Fruit fly (Drosophila melanogaster): Measurements from ENCODE around the gene CG4297.

Gene CG4297

DNA sequence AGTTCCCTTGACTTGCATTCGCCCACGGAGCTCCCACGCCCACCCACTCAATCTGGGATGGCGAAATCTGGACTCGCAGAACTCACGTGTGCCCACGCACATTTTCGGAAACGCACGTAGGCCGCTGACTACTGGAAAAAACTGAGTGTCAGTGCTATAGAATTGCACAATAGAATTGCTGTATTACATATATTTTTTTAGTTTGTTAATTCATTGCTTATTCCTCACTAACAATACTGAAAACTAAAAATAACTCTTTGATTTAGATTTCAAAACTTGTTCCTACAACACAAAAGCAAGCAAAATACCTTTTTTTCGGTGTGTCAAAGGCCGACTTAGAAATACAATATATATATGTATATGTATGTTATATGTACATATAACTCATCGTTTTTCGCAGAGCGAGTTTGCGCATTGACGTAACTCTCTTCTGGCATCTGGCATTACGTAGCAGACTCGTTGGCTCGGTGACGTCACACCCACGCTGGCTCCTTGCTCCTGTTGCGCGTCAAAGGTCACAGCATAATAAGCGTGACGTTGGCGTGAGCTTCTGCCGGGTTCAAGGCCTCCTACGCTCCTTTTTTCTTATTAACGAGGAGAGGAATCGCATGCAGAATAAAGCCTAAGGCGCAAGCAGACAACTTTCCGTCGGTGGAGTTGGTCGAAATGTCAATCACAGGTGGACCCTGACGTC is 9.9 kb upstream of the CG4297 start (continued):
- TF ChIP-seq vri (GFP tag; optimal IDR thresholded peaks at IDR 0.05) (no peak), Hr39 (GFP tag; optimal IDR thresholded peaks at IDR 0.05) (peak; percentile 28), CG31627 (GFP tag; optimal IDR thresholded peaks at IDR 0.05) (peak; percentile 6), CG3032 (tag; optimal IDR thresholded peaks at IDR 0.05) (peak; percentile 51), Ets21C (GFP tag; optimal IDR thresholded peaks at IDR 0.05) (no peak), CG34406 (GFP tag; optimal IDR thresholded peaks at IDR 0.05) (peak; percentile 48), CG6792 (GFP tag; optimal IDR thresholded peaks at IDR 0.05) (peak; percentile 16), dsx (GFP tag; optimal IDR thresholded peaks at IDR 0.05; ENCODE audit: poor library complexity, severe bottlenecking) (peak; percentile 35), fkh (GFP tag; optimal IDR thresholded peaks at IDR 0.05) (no peak), eg (GFP tag; IDR thresholded peaks at IDR 0.05) (no peak), CG6808 (GFP tag; optimal IDR thresholded peaks at IDR 0.05) (peak; percentile 28), CG15336 (GFP tag; IDR thresholded peaks at IDR 0.05) (no peak), CG32006 (GFP tag; optimal IDR thresholded peaks at IDR 0.05) (peak; percentile 80), net (GFP tag; optimal IDR thresholded peaks at IDR 0.05) (no peak), CG8319 (GFP tag; optimal IDR thresholded peaks at IDR 0.05) (no peak), lz (GFP tag; optimal IDR thresholded peaks at IDR 0.05) (peak; percentile 43), salr (GFP tag; optimal IDR thresholded peaks at IDR 0.05) (peak in 1 of 2 experiments; percentile 27), Gug (GFP tag; IDR thresholded peaks at IDR 0.05) (no peak), CG16779 (tag; optimal IDR thresholded peaks at IDR 0.05) (no peak), CG1621 (tag; optimal IDR thresholded peaks at IDR 0.05) (peak; percentile 38), fd59A (GFP tag; optimal IDR thresholded peaks at IDR 0.05) (peak; percentile 14), Eip93F (GFP tag; optimal IDR thresholded peaks at IDR 0.05) (no peak), CG11902 (GFP tag; optimal IDR thresholded peaks at IDR 0.05) (no peak), Smox (GFP tag; optimal IDR thresholded peaks at IDR 0.05) (peak; percentile 46), svp (GFP tag) (no peak), Eip78C (GFP tag) (peak; percentile 78), CG11294 (GFP tag; IDR thresholded peaks at IDR 0.05) (no peak), dac (GFP tag; optimal IDR thresholded peaks at IDR 0.05) (no peak), spab (GFP tag; optimal IDR thresholded peaks at IDR 0.05) (peak; percentile 47), Hr38 (GFP tag; optimal IDR thresholded peaks at IDR 0.05) (no peak), Sox15 (GFP tag; optimal IDR thresholded peaks at IDR 0.05) (peak; percentile 5), Met (GFP tag; optimal IDR thresholded peaks at IDR 0.05) (peak; percentile 62), Ets96B (tag; optimal IDR thresholded peaks at IDR 0.05) (peak; percentile 69), achi (GFP tag; optimal IDR thresholded peaks at IDR 0.05) (peak; percentile 77), esn (GFP tag; optimal IDR thresholded peaks at IDR 0.05) (peak; percentile 44), CG8119 (GFP tag; IDR thresholded peaks at IDR 0.05) (no peak), Sox14 (GFP tag; optimal IDR thresholded peaks at IDR 0.05) (no peak), cyc (GFP tag; optimal IDR thresholded peaks at IDR 0.05) (no peak)

DNA sequence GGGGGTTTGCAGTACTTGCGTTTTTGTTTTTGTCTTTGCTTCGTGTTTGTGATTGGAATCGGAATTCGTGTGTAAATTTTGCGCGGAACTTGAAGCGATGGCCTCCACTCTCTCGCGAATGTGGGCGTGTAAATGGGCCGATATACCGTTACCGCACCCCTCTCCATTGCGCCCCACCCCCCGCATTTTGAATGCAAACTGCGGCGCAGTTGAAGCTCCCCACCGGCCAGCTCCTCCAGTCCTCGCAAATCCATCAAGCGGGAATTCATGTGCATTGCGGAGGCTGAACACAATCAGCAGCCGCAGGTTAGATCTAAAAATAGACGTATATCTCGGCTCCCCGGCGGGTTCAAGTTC is 9.4 kb upstream of the CG4297 start:
- TF ChIP-seq esn (GFP tag; optimal IDR thresholded peaks at IDR 0.05): no peak
- no peak for TF ChIP-seq Hr4 (GFP tag; optimal IDR thresholded peaks at IDR 0.05)
- no peak for TF ChIP-seq Blimp-1 (GFP tag; optimal IDR thresholded peaks at IDR 0.05)
- no peak for TF ChIP-seq Eip93F (GFP tag; optimal IDR thresholded peaks at IDR 0.05)
- TF ChIP-seq acj6 (GFP tag; optimal IDR thresholded peaks at IDR 0.05): no peak
- TF ChIP-seq eg (GFP tag; IDR thresholded peaks at IDR 0.05): no peak
- no peak for TF ChIP-seq CG11762 (GFP tag; optimal IDR thresholded peaks at IDR 0.05; ENCODE audit: insufficient read depth)
- no peak for TF ChIP-seq lz (GFP tag; optimal IDR thresholded peaks at IDR 0.05)
- no peak for TF ChIP-seq CG8632 (GFP tag; optimal IDR thresholded peaks at IDR 0.05)
- no peak for TF ChIP-seq vri (GFP tag; optimal IDR thresholded peaks at IDR 0.05)
- no peak for TF ChIP-seq CG15336 (GFP tag; IDR thresholded peaks at IDR 0.05)
- no peak for TF ChIP-seq OdsH (GFP tag; optimal IDR thresholded peaks at IDR 0.05)
- TF ChIP-seq CG10631 (GFP tag; optimal IDR thresholded peaks at IDR 0.05): no peak
- TF ChIP-seq CG6792 (GFP tag; optimal IDR thresholded peaks at IDR 0.05): no peak
- TF ChIP-seq CG32006 (GFP tag; optimal IDR thresholded peaks at IDR 0.05): no peak
- no peak for TF ChIP-seq CG1621 (tag; optimal IDR thresholded peaks at IDR 0.05)
- no peak for TF ChIP-seq fkh (GFP tag; optimal IDR thresholded peaks at IDR 0.05)

Data from whole organism, prepupa.